Worm (Caenorhabditis elegans): ENCODE results near the gene baz-2.

DNA sequence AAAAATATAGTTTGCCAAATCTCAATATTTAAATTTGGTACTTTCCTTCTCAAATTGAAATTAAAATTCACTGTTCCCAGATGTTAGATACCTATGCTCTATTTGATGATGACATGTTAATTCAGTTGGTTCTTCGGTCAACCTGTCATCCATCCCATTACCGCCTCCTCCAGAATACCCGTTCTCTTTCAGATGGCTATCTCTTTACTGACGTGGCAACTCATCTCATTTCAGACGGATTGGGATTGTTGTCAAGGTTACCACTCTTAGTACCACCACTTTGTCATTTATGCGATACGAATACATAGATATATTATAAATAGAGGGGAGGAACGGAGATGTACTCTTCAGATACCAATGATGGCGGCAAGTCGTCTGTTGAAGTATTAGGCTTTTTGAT lies 34.5 kb downstream of the baz-2 start:
- TF ChIP-seq unc-86 (tag; optimal IDR thresholded peaks at IDR 0.05) (no peak), nfya-1 (tag; optimal IDR thresholded peaks at IDR 0.05) (no peak), hlh-15 (tag; optimal IDR thresholded peaks at IDR 0.05) (no peak), fkh-10 (GFP tag; optimal IDR thresholded peaks at IDR 0.05) (no peak)
